Worm (Caenorhabditis elegans): ENCODE measurements around the gene F21C10.13.

- TF ChIP-seq ztf-4 (tag; optimal IDR thresholded peaks at IDR 0.05) = no peak
- TF ChIP-seq pqm-1 (tag; optimal IDR thresholded peaks at IDR 0.05) = no peak
- TF ChIP-seq fkh-10 (GFP tag; optimal IDR thresholded peaks at IDR 0.05) = no peak
- TF ChIP-seq skn-1 (tag; optimal IDR thresholded peaks at IDR 0.05) = peak; percentile 56
- no peak for TF ChIP-seq hpl-2 (GFP tag; optimal IDR thresholded peaks at IDR 0.05)
- no peak for TF ChIP-seq zag-1 (tag; optimal IDR thresholded peaks at IDR 0.05)
- TF ChIP-seq blmp-1 (tag; optimal IDR thresholded peaks at IDR 0.05) = no peak
- TF ChIP-seq ama-1 (optimal IDR thresholded peaks at IDR 0.05) = peak; percentile 26
- peak in 1 of 2 experiments; percentile 18 for TF ChIP-seq efl-1 (optimal IDR thresholded peaks at IDR 0.05)
- peak in 1 of 2 experiments; percentile 93 for TF ChIP-seq efl-1 (GFP tag; optimal IDR thresholded peaks at IDR 0.05 in 1 of 2)
- no peak for TF ChIP-seq aha-1 (tag; optimal IDR thresholded peaks at IDR 0.05)
- TF ChIP-seq ceh-82 (tag; optimal IDR thresholded peaks at IDR 0.05) = no peak
- peak in 1 of 2 experiments; percentile 10 for TF ChIP-seq ztf-11 (tag; optimal IDR thresholded peaks at IDR 0.05)
- TF ChIP-seq sup-37 (GFP tag; optimal IDR thresholded peaks at IDR 0.05) = peak; percentile 33
Measured at ce11 chrV:9094060-9094628, 28.0 kb upstream of the F21C10.13 start.
